Worm (Caenorhabditis elegans): ENCODE results near the gene R10E4.1.

- TF ChIP-seq dao-5 (tag; optimal IDR thresholded peaks at IDR 0.05) (no peak), him-1 (tag; optimal IDR thresholded peaks at IDR 0.05) (no peak)
Measured at ce11 chrIII:4317065-4317752, 47.7 kb downstream of the R10E4.1 start, which contains the start of gene tag-131.
